Worm (Caenorhabditis elegans) whole organism, L4 larva: Measurements from ENCODE around the gene npr-10.

Source experiments
- D1046.2 ChIP-seq: fragments of 200-800 bp; sonication (Bioruptor generic); IDR thresholded peaks from 2 replicates; pipeline ENCODE4 v1.3.6; 2022; ENCODE audit warnings: missing genetic modification characterization, missing compliant biosample characterization
- T26A8.4 ChIP-seq: fragments of 200-800 bp; sonication (Bioruptor generic); IDR thresholded peaks from 2 replicates; pipeline ENCODE4 v1.3.6; 2022; ENCODE audit warnings: missing genetic modification characterization, missing compliant biosample characterization
- Y105C5A.15 ChIP-seq: fragments of 200-800 bp; sonication (Bioruptor generic); IDR thresholded peaks from 2 replicates; pipeline ENCODE4 v1.3.6; 2022; ENCODE audit warnings: missing genetic modification characterization, missing compliant biosample characterization
- Y48G9A.11 ChIP-seq: fragments of 200-800 bp; sonication (Bioruptor generic); IDR thresholded peaks from 2 replicates; pipeline ENCODE4 v1.3.6; 2022; ENCODE audit warnings: missing genetic modification reagents, missing genetic modification characterization, missing compliant biosample characterization
- Y5F2A.4 ChIP-seq: fragments of 200-800 bp; sonication (Bioruptor generic); optimal IDR thresholded peaks from 2 replicates; lab custom pipeline; 2018; ENCODE audit warnings: mild to moderate bottlenecking, missing genetic modification characterization, missing compliant biosample characterization
- ZK337.2 ChIP-seq: fragments of 200-800 bp; sonication (Bioruptor generic); IDR thresholded peaks from 2 replicates; pipeline ENCODE4 v1.3.6; 2022; ENCODE audit warnings: missing genetic modification reagents, missing genetic modification characterization, missing compliant biosample characterization
- ZK546.5 ChIP-seq, 2 experiments: sonication (generic microtip); optimal IDR thresholded peaks; 2 replicates each; lab custom pipeline; 2017; ENCODE audit warnings: missing biosample characterization in 2 of 2, missing genetic modification characterization in 2 of 2
- arid-1 ChIP-seq: fragments of 200-800 bp; sonication (Bioruptor generic); conservative IDR thresholded peaks from 2 replicates; pipeline ENCODE4 v1.3.6; 2022; ENCODE audit warnings: missing genetic modification reagents, missing genetic modification characterization, missing compliant biosample characterization
- ceh-20 ChIP-seq: fragments of 200-800 bp; sonication (Bioruptor generic); IDR thresholded peaks from 2 replicates; pipeline ENCODE4 v1.3.6; 2022; ENCODE audit warnings: missing genetic modification reagents, missing genetic modification characterization, missing compliant biosample characterization
- ces-1 ChIP-seq: fragments of 150-350 bp; sonication (generic microtip); optimal IDR thresholded peaks from 4 replicates; lab custom pipeline; 2014; ENCODE audit warnings: missing biosample characterization, missing genetic modification reagents, missing genetic modification characterization
- daf-8 ChIP-seq: fragments of 200-800 bp; sonication (Bioruptor generic); IDR thresholded peaks from 2 replicates; pipeline ENCODE4 v1.3.6; 2022; ENCODE audit warnings: missing genetic modification characterization, missing compliant biosample characterization
- duxl-1 ChIP-seq: sonication (generic microtip); optimal IDR thresholded peaks from 2 replicates; lab custom pipeline; 2016; ENCODE audit warnings: mild to moderate bottlenecking, missing genetic modification characterization, moderate library complexity, missing compliant biosample characterization; ENCODE audit not compliant: poor library complexity
- dve-1 ChIP-seq: sonication (generic microtip); optimal IDR thresholded peaks from 2 replicates; lab custom pipeline; 2017; ENCODE audit warnings: antibody characterized with exemption, mild to moderate bottlenecking, missing genetic modification characterization, missing compliant biosample characterization; ENCODE audit not compliant: insufficient read depth
- egl-27 ChIP-seq: sonication (generic microtip); optimal IDR thresholded peaks from 3 replicates; lab custom pipeline; 2017; ENCODE audit warnings: missing biosample characterization, missing genetic modification reagents, missing genetic modification characterization
- egl-43 ChIP-seq: fragments of 200-800 bp; sonication (Bioruptor generic); IDR thresholded peaks from 2 replicates; pipeline ENCODE4 v1.3.6; 2022; ENCODE audit warnings: missing genetic modification reagents, missing genetic modification characterization, missing compliant biosample characterization
- fos-1 ChIP-seq: fragments of 150-350 bp; optimal IDR thresholded peaks from 2 replicates; lab custom pipeline; 2014; ENCODE audit warnings: missing biosample characterization, missing genetic modification characterization
- hif-1 ChIP-seq, 2 experiments: sonication (generic microtip); optimal IDR thresholded peaks; 2 replicates each; lab custom pipeline; 2016 to 2017; ENCODE audit warnings: missing compliant biosample characterization in 2 of 2, missing genetic modification characterization in 2 of 2, missing genetic modification reagents in 2 of 2, missing genotype in 2 of 2, mild to moderate bottlenecking in 1 of 2
- hlh-11 ChIP-seq: fragments of 200-800 bp; sonication (Bioruptor generic); optimal IDR thresholded peaks from 2 replicates; lab custom pipeline; 2018; ENCODE audit warnings: mild to moderate bottlenecking, missing genetic modification characterization, missing compliant biosample characterization
- hmg-1.1 ChIP-seq: fragments of 200-800 bp; sonication (Bioruptor generic); IDR thresholded peaks from 2 replicates; pipeline ENCODE4 v1.3.6; 2022; ENCODE audit warnings: missing genetic modification reagents, missing genetic modification characterization, missing compliant biosample characterization
- lin-15B ChIP-seq: fragments of 150-350 bp; sonication (generic microtip); optimal IDR thresholded peaks from 3 replicates; lab custom pipeline; 2014; ENCODE audit warnings: missing biosample characterization, missing genetic modification characterization
- lin-29 ChIP-seq: fragments of 200-800 bp; sonication (Bioruptor generic); IDR thresholded peaks from 2 replicates; pipeline ENCODE4 v1.3.6; 2022; ENCODE audit warnings: missing genetic modification reagents, missing genetic modification characterization, missing compliant biosample characterization
- lsy-2 ChIP-seq, 2 experiments: fragments of 150-350 bp in 1 of 2; sonication (generic microtip) in 1 of 2; optimal IDR thresholded peaks; 2 replicates each; lab custom pipeline; 2014 to 2017; ENCODE audit warnings: missing biosample characterization in 2 of 2, missing genetic modification characterization in 2 of 2
- madf-5 ChIP-seq, 2 experiments: fragments of 200-800 bp; sonication (Bioruptor generic); IDR thresholded peaks; 2 replicates each; pipeline ENCODE4 v1.3.6; 2022; ENCODE audit warnings: missing compliant biosample characterization in 2 of 2, missing genetic modification characterization in 2 of 2
- madf-9 ChIP-seq: fragments of 200-800 bp; sonication (Bioruptor generic); conservative IDR thresholded peaks from 2 replicates; pipeline ENCODE4 v1.3.6; 2022; ENCODE audit warnings: missing genetic modification reagents, missing genetic modification characterization, missing compliant biosample characterization
- mep-1 ChIP-seq: fragments of 150-350 bp; sonication (generic microtip); optimal IDR thresholded peaks from 3 replicates; lab custom pipeline; 2014; ENCODE audit warnings: missing biosample characterization, missing genetic modification characterization
- mes-2 ChIP-seq: sonication (generic microtip); optimal IDR thresholded peaks from 2 replicates; lab custom pipeline; 2016; ENCODE audit warnings: missing genotype, mild to moderate bottlenecking, missing genetic modification characterization, missing compliant biosample characterization; ENCODE audit not compliant: poor library complexity, severe bottlenecking
- mxl-2 ChIP-seq: fragments of 200-800 bp; sonication (Bioruptor generic); conservative IDR thresholded peaks from 2 replicates; pipeline ENCODE4 v1.3.6; 2022; ENCODE audit warnings: missing genetic modification reagents, missing genetic modification characterization, missing compliant biosample characterization
- mxl-3 ChIP-seq: fragments of 200-800 bp; sonication (Bioruptor generic); optimal IDR thresholded peaks from 2 replicates; lab custom pipeline; 2018; ENCODE audit warnings: mild to moderate bottlenecking, missing genetic modification characterization, missing compliant biosample characterization
- nhr-237 ChIP-seq: sonication (generic microtip); optimal IDR thresholded peaks from 2 replicates; lab custom pipeline; 2017; ENCODE audit warnings: missing biosample characterization, missing genetic modification characterization
- nhr-25 ChIP-seq: sonication (generic microtip); optimal IDR thresholded peaks from 2 replicates; lab custom pipeline; 2017; ENCODE audit warnings: missing genetic modification characterization, mild to moderate bottlenecking, missing compliant biosample characterization, antibody characterized with exemption, moderate library complexity, borderline replicate concordance; ENCODE audit not compliant: insufficient read depth
- nhr-28 ChIP-seq: fragments of 150-350 bp; optimal IDR thresholded peaks from 2 replicates; lab custom pipeline; 2014; ENCODE audit warnings: missing biosample characterization, missing genetic modification characterization
- sdz-12 ChIP-seq: fragments of 200-800 bp; sonication (Bioruptor generic); optimal IDR thresholded peaks from 2 replicates; lab custom pipeline; 2018; ENCODE audit warnings: mild to moderate bottlenecking, missing genetic modification characterization, missing compliant biosample characterization
- spr-3 ChIP-seq: fragments of 200-800 bp; sonication (Bioruptor generic); optimal IDR thresholded peaks from 2 replicates; lab custom pipeline; 2018; ENCODE audit warnings: mild to moderate bottlenecking, missing genetic modification characterization, missing compliant biosample characterization
- unc-130 ChIP-seq: sonication (generic microtip); optimal IDR thresholded peaks from 2 replicates; lab custom pipeline; 2016; ENCODE audit warnings: missing genetic modification reagents, missing genetic modification characterization, missing compliant biosample characterization
- unc-62 ChIP-seq, 3 experiments: fragments of 150-350 bp in 1 of 3; sonication (generic microtip); optimal IDR thresholded peaks in 2 of 3; peaks in 1 of 3; 1 replicate in 1 of 3; 2 replicates in 2 of 3; lab custom pipeline; 2014 to 2017; ENCODE audit warnings: missing biosample characterization in 3 of 3, missing genetic modification characterization in 3 of 3, missing genetic modification reagents in 3 of 3, missing genotype in 1 of 3
- vab-7 ChIP-seq: fragments of 200-800 bp; sonication (Bioruptor generic); IDR thresholded peaks from 2 replicates; pipeline ENCODE4 v1.3.6; 2022; ENCODE audit warnings: missing genetic modification reagents, missing genetic modification characterization, missing compliant biosample characterization
- ztf-7 ChIP-seq: fragments of 150-350 bp; optimal IDR thresholded peaks from 2 replicates; lab custom pipeline; 2014; ENCODE audit warnings: missing biosample characterization, missing genetic modification characterization

npr-10 gene

ce11 chrX:13007857-13008813 lies 24.4 kb downstream of the npr-10 start, which contains the start of gene nhr-25:
Gene nhr-25, plus strand, starts transcription at chrX:13008493.
- TF ChIP-seq hmg-1.1 (GFP tag; lab: Robert Waterston, UW) (no peak), arid-1 (GFP tag; lab: Robert Waterston, UW) (no peak), fos-1 (tag; lab: Kevin White, UChicago) (no peak), sdz-12 (no peak), Y5F2A.4 (no peak), dve-1 (tag; lab: Kevin White, UChicago) (no peak), ceh-20 (GFP tag; lab: Robert Waterston, UW) (no peak), D1046.2 (no peak), nhr-25 (peak; percentile 99), hif-1 (tag; optimal IDR thresholded peaks at IDR 0.05; lab: Kevin White, UChicago) (no peak), egl-43 (no peak), lin-29 (GFP tag; lab: Robert Waterston, UW) (no peak), mxl-3 (GFP tag; lab: Kevin White, UChicago) (no peak), mxl-2 (GFP tag; lab: Robert Waterston, UW) (no peak), unc-130 (GFP tag; lab: Kevin White, UChicago) (no peak), madf-9 (GFP tag; lab: Robert Waterston, UW) (no peak), daf-8 (GFP tag; lab: Robert Waterston, UW) (no peak), nhr-237 (tag; lab: Kevin White, UChicago) (no peak), mep-1 (peak; percentile 52), unc-62 (GFP tag; optimal IDR thresholded peaks at IDR 0.05 in 1 of 2; lab: Kevin White, UChicago) (peak in 1 of 2 experiments; percentile 62), unc-62 (tag; optimal IDR thresholded peaks at IDR 0.05; lab: Kevin White, UChicago) (no peak), ZK546.5 (tag; optimal IDR thresholded peaks at IDR 0.05; lab: Kevin White, UChicago) (no peak), vab-7 (GFP tag; lab: Robert Waterston, UW) (no peak), madf-5 (GFP tag; IDR thresholded peaks at IDR 0.05; lab: Robert Waterston, UW) (no peak), lsy-2 (tag; optimal IDR thresholded peaks at IDR 0.05; lab: Kevin White, UChicago) (peak in 1 of 2 experiments; percentile 3), nhr-28 (peak; percentile 50), ces-1 (GFP tag; lab: Kevin White, UChicago) (no peak), Y105C5A.15 (GFP tag; lab: Robert Waterston, UW) (0 out of 2 replicates have a peak, but pooled peaks have one; percentile 7), lin-15B (tag; lab: Kevin White, UChicago) (no peak), T26A8.4 (GFP tag; lab: Robert Waterston, UW) (no peak), ztf-7 (tag; lab: Kevin White, UChicago) (no peak), Y48G9A.11 (no peak), hlh-11 (tag; lab: Kevin White, UChicago) (peak; percentile 3), ZK337.2 (GFP tag; lab: Robert Waterston, UW) (no peak), spr-3 (no peak), mes-2 (tag; lab: Kevin White, UChicago) (no peak), egl-27 (tag; lab: Kevin White, UChicago) (no peak)
- TF ChIP-seq, all 104 proteins: peak for 7

- TF ChIP-seq Y5F2A.4: no peak
- TF ChIP-seq nhr-25: peak; percentile 54
- no peak for TF ChIP-seq duxl-1 (tag; lab: Kevin White, UChicago)
Observed at ce11 chrX:13006734-13007133, 25.8 kb downstream of the npr-10 start.
